Worm (Caenorhabditis elegans) whole organism, L1 larva: ENCODE data around the gene cpna-3.

Experiments
- rnt-1 ChIP-seq: sonication (generic microtip); optimal IDR thresholded peaks from 2 replicates; lab custom pipeline; 2016; ENCODE audit warnings: mild to moderate bottlenecking, missing genetic modification characterization, moderate library complexity, missing compliant biosample characterization
- unc-130 ChIP-seq: fragments of 150-350 bp; optimal IDR thresholded peaks from 2 replicates; lab custom pipeline; 2017; ENCODE audit warnings: missing biosample characterization, missing genetic modification characterization, inconsistent platforms
- unc-62 ChIP-seq: fragments of 150-350 bp; optimal IDR thresholded peaks from 2 replicates; lab custom pipeline; 2014; ENCODE audit warnings: missing biosample characterization, missing genetic modification reagents, missing genetic modification characterization
- ztf-4 ChIP-seq: fragments of 150-350 bp; optimal IDR thresholded peaks from 2 replicates; lab custom pipeline; 2014; ENCODE audit warnings: missing biosample characterization, missing genetic modification characterization

ce11 chrIV:9140172-9140805 lies 43.6 kb downstream of the cpna-3 start:
- TF ChIP-seq unc-62 (GFP tag; lab: Kevin White, UChicago) (no peak), rnt-1 (no peak), ztf-4 (tag; lab: Kevin White, UChicago) (no peak), unc-130 (no peak)
